Worm (Caenorhabditis elegans) whole organism, L3 larva: ENCODE data around the gene pxn-2.

Experiments
- R02D3.7 ChIP-seq: fragments of 150-350 bp; optimal IDR thresholded peaks from 2 replicates; lab custom pipeline; 2014; ENCODE audit warnings: missing biosample characterization, missing genetic modification characterization
- ZK546.5 ChIP-seq: sonication (generic microtip); optimal IDR thresholded peaks from 2 replicates; lab custom pipeline; 2017; ENCODE audit warnings: missing biosample characterization, missing genetic modification characterization
- aly-2 ChIP-seq: fragments of 150-350 bp; optimal IDR thresholded peaks from 2 replicates; lab custom pipeline; 2014; ENCODE audit warnings: missing biosample characterization, missing genetic modification characterization
- ama-1 ChIP-seq: fragments of 150-350 bp; optimal IDR thresholded peaks from 2 replicates; lab custom pipeline; 2018
- ceh-16 ChIP-seq: sonication (generic microtip); optimal IDR thresholded peaks from 2 replicates; lab custom pipeline; 2017; ENCODE audit warnings: missing biosample characterization, missing genetic modification characterization
- ceh-28 ChIP-seq: fragments of 150-350 bp; optimal IDR thresholded peaks from 2 replicates; lab custom pipeline; 2014; ENCODE audit warnings: missing biosample characterization, missing genetic modification reagents, missing genetic modification characterization
- ceh-82 ChIP-seq: fragments of 150-350 bp; optimal IDR thresholded peaks from 2 replicates; lab custom pipeline; 2014; ENCODE audit warnings: missing biosample characterization, missing genetic modification characterization
- ceh-9 ChIP-seq: sonication (generic microtip); optimal IDR thresholded peaks from 2 replicates; lab custom pipeline; 2018; ENCODE audit warnings: missing biosample characterization, missing genetic modification characterization
- daf-12 ChIP-seq: fragments of 150-350 bp; optimal IDR thresholded peaks from 2 replicates; lab custom pipeline; 2014; ENCODE audit warnings: missing biosample characterization, missing genetic modification reagents, missing genetic modification characterization
- egl-27 ChIP-seq: sonication (generic microtip); optimal IDR thresholded peaks from 4 replicates; lab custom pipeline; 2017; ENCODE audit warnings: missing biosample characterization, missing genetic modification reagents, missing genetic modification characterization
- elt-1 ChIP-seq: fragments of 150-350 bp; optimal IDR thresholded peaks from 2 replicates; lab custom pipeline; 2014; ENCODE audit warnings: missing biosample characterization, missing genetic modification characterization
- elt-2 ChIP-seq: sonication (generic microtip); optimal IDR thresholded peaks from 2 replicates; lab custom pipeline; 2016; ENCODE audit warnings: missing genetic modification reagents, mild to moderate bottlenecking, missing genetic modification characterization, missing compliant biosample characterization
- elt-3 ChIP-seq, 3 experiments: fragments of 150-350 bp in 1 of 3; sonication (generic microtip) in 2 of 3; optimal IDR thresholded peaks; 2 replicates in 2 of 3; 4 replicates in 1 of 3; lab custom pipeline; 2014 to 2017; ENCODE audit warnings: missing biosample characterization in 3 of 3, missing genetic modification characterization in 3 of 3
- fkh-10 ChIP-seq: sonication (generic microtip); optimal IDR thresholded peaks from 2 replicates; lab custom pipeline; 2017; ENCODE audit warnings: missing biosample characterization, missing genetic modification reagents, missing genetic modification characterization
- fkh-2 ChIP-seq: fragments of 150-350 bp; optimal IDR thresholded peaks from 2 replicates; lab custom pipeline; 2014; ENCODE audit warnings: missing biosample characterization, missing genetic modification reagents, missing genetic modification characterization
- fos-1 ChIP-seq: fragments of 150-350 bp; optimal IDR thresholded peaks from 2 replicates; lab custom pipeline; 2014; ENCODE audit warnings: missing biosample characterization, missing genetic modification characterization
- hmg-11 ChIP-seq: sonication (generic microtip); optimal IDR thresholded peaks from 2 replicates; lab custom pipeline; 2016; ENCODE audit warnings: missing genetic modification characterization, missing compliant biosample characterization
- jun-1 ChIP-seq: fragments of 150-350 bp; optimal IDR thresholded peaks from 2 replicates; lab custom pipeline; 2014; ENCODE audit warnings: missing biosample characterization, missing genetic modification reagents, missing genetic modification characterization
- lin-15B ChIP-seq: fragments of 150-350 bp; optimal IDR thresholded peaks from 2 replicates; lab custom pipeline; 2014; ENCODE audit warnings: missing biosample characterization, missing genetic modification characterization
- lin-39 ChIP-seq: fragments of 150-350 bp; optimal IDR thresholded peaks from 2 replicates; lab custom pipeline; 2018; ENCODE audit warnings: missing biosample characterization, missing genetic modification reagents, missing genetic modification characterization
- lsy-12 ChIP-seq: sonication (generic microtip); optimal IDR thresholded peaks from 2 replicates; lab custom pipeline; 2016; ENCODE audit warnings: mild to moderate bottlenecking, missing genetic modification characterization, missing compliant biosample characterization
- mdl-1 ChIP-seq: fragments of 150-350 bp; optimal IDR thresholded peaks from 2 replicates; lab custom pipeline; 2014; ENCODE audit warnings: missing biosample characterization, missing genetic modification characterization
- mml-1 ChIP-seq: fragments of 150-350 bp; sonication (generic microtip); optimal IDR thresholded peaks from 3 replicates; lab custom pipeline; 2014; ENCODE audit warnings: missing biosample characterization, missing genetic modification characterization
- nfya-1 ChIP-seq: sonication (generic microtip); optimal IDR thresholded peaks from 2 replicates; lab custom pipeline; 2017; ENCODE audit warnings: missing genetic modification characterization, mild to moderate bottlenecking, missing compliant biosample characterization, antibody characterized with exemption, moderate library complexity; ENCODE audit not compliant: insufficient read depth
- nhr-23 ChIP-seq: fragments of 150-350 bp; optimal IDR thresholded peaks from 2 replicates; lab custom pipeline; 2014; ENCODE audit warnings: missing biosample characterization, missing genetic modification reagents, missing genetic modification characterization
- nhr-237 ChIP-seq: fragments of 150-350 bp; optimal IDR thresholded peaks from 2 replicates; lab custom pipeline; 2014; ENCODE audit warnings: missing biosample characterization, missing genetic modification characterization
- nhr-25 ChIP-seq: sonication (generic microtip); optimal IDR thresholded peaks from 2 replicates; lab custom pipeline; 2017; ENCODE audit warnings: missing biosample characterization, missing genetic modification characterization
- nhr-43 ChIP-seq: sonication (generic microtip); optimal IDR thresholded peaks from 2 replicates; lab custom pipeline; 2016; ENCODE audit warnings: mild to moderate bottlenecking, missing genetic modification characterization, missing compliant biosample characterization; ENCODE audit not compliant: poor library complexity, severe bottlenecking
- nhr-67 ChIP-seq: fragments of 150-350 bp; optimal IDR thresholded peaks from 2 replicates; lab custom pipeline; 2014; ENCODE audit warnings: missing biosample characterization, missing genetic modification characterization
- nhr-76 ChIP-seq: fragments of 150-350 bp; sonication (generic microtip); optimal IDR thresholded peaks from 5 replicates; lab custom pipeline; 2014; ENCODE audit warnings: missing biosample characterization, missing genetic modification characterization
- nhr-77 ChIP-seq: fragments of 150-350 bp; optimal IDR thresholded peaks from 2 replicates; lab custom pipeline; 2014; ENCODE audit warnings: missing biosample characterization, missing genetic modification characterization
- pha-4 ChIP-seq: fragments of 150-350 bp; optimal IDR thresholded peaks from 2 replicates; lab custom pipeline; 2014; ENCODE audit warnings: missing biosample characterization, missing genetic modification reagents, missing genetic modification characterization
- pqm-1 ChIP-seq: fragments of 150-350 bp; optimal IDR thresholded peaks from 2 replicates; lab custom pipeline; 2017; ENCODE audit warnings: missing biosample characterization, missing genetic modification characterization, inconsistent platforms
- sea-2 ChIP-seq: fragments of 150-350 bp; sonication (generic microtip); optimal IDR thresholded peaks from 4 replicates; lab custom pipeline; 2014; ENCODE audit warnings: missing biosample characterization, missing genetic modification reagents, missing genetic modification characterization
- skn-1 ChIP-seq: fragments of 150-350 bp; optimal IDR thresholded peaks from 2 replicates; lab custom pipeline; 2014; ENCODE audit warnings: missing biosample characterization, missing genetic modification characterization
- snpc-4 ChIP-seq: fragments of 150-350 bp; optimal IDR thresholded peaks from 2 replicates; lab custom pipeline; 2014; ENCODE audit warnings: missing biosample characterization, missing genetic modification characterization
- tbx-2 ChIP-seq: sonication (generic microtip); optimal IDR thresholded peaks from 2 replicates; lab custom pipeline; 2016; ENCODE audit warnings: mild to moderate bottlenecking, missing genetic modification characterization, missing compliant biosample characterization
- unc-39 ChIP-seq: sonication (generic microtip); optimal IDR thresholded peaks from 4 replicates; lab custom pipeline; 2017; ENCODE audit warnings: missing biosample characterization, missing genetic modification characterization
- unc-62 ChIP-seq: fragments of 150-350 bp; sonication (generic microtip); optimal IDR thresholded peaks from 4 replicates; lab custom pipeline; 2014; ENCODE audit warnings: missing biosample characterization, missing genetic modification reagents, missing genetic modification characterization
- zag-1 ChIP-seq: fragments of 150-350 bp; optimal IDR thresholded peaks from 2 replicates; lab custom pipeline; 2014; ENCODE audit warnings: missing biosample characterization, missing genetic modification characterization
- ztf-11 ChIP-seq: fragments of 150-350 bp; optimal IDR thresholded peaks from 2 replicates; lab custom pipeline; 2014; ENCODE audit warnings: missing biosample characterization, missing genetic modification characterization
- ztf-4 ChIP-seq: fragments of 150-350 bp; optimal IDR thresholded peaks from 2 replicates; lab custom pipeline; 2014; ENCODE audit warnings: missing biosample characterization, missing genetic modification characterization

pxn-2 gene

ce11 chrX:10963453-10964046, 15.5 kb downstream of the pxn-2 start, which contains the start of gene nas-10:
Gene nas-10, minus strand, starts transcription at chrX:10963503.
- TF ChIP-seq ztf-4 (tag; lab: Kevin White, UChicago) (peak; percentile 46), pqm-1 (tag; lab: Kevin White, UChicago) (peak; percentile 31), lsy-12 (tag; lab: Kevin White, UChicago) (peak; percentile 65), nhr-23 (tag; lab: Kevin White, UChicago) (no peak), fos-1 (tag; lab: Kevin White, UChicago) (no peak), unc-62 (GFP tag; lab: Kevin White, UChicago) (no peak), ceh-28 (tag; lab: Kevin White, UChicago) (no peak), elt-2 (tag; lab: Kevin White, UChicago) (peak; percentile 51), daf-12 (no peak), unc-39 (tag; lab: Kevin White, UChicago) (no peak), lin-15B (tag; lab: Kevin White, UChicago) (no peak), nhr-43 (tag; lab: Kevin White, UChicago) (peak; percentile 88), ztf-11 (no peak), ceh-82 (peak; percentile 61), ceh-9 (no peak), fkh-2 (tag; lab: Kevin White, UChicago) (no peak), mdl-1 (tag; lab: Kevin White, UChicago) (no peak), nfya-1 (tag; lab: Kevin White, UChicago) (no peak), hmg-11 (peak; percentile 17), ZK546.5 (tag; lab: Kevin White, UChicago) (no peak), snpc-4 (tag; lab: Kevin White, UChicago) (no peak), aly-2 (tag; lab: Kevin White, UChicago) (no peak), zag-1 (tag; lab: Kevin White, UChicago) (no peak), elt-3 (tag; optimal IDR thresholded peaks at IDR 0.05; lab: Kevin White, UChicago) (peak in 1 of 3 experiments; percentile 12), skn-1 (tag; lab: Kevin White, UChicago) (peak; percentile 11), elt-1 (tag; lab: Kevin White, UChicago) (no peak), ama-1 (lab: Kevin White, UChicago) (no peak), nhr-237 (tag; lab: Kevin White, UChicago) (no peak), lin-39 (peak; percentile 53), jun-1 (peak; percentile 18), sea-2 (no peak), pha-4 (no peak), mml-1 (tag; lab: Kevin White, UChicago) (no peak), R02D3.7 (tag; lab: Kevin White, UChicago) (no peak), nhr-25 (tag; lab: Kevin White, UChicago) (peak; percentile 18), tbx-2 (peak; percentile 63)

DNA sequence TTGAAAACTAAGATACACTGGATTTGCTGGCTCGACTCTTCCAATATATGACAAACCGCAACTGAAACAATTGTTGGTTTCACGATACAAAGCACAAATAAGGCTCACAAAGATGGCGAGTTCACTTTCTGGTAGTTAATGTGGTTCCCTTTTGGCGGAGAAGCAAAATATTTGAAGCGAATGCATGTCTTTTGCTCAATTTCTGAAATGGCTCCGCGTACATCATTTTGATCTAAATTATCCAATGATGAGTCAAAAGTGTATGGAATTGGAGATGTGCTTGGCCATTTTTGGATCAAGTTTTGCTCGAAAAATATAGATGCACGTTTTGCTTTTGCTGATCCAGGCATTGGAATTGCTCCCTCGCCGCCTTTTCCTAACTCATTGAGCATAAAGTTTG, 17.4 kb downstream of the pxn-2 start:
- TF ChIP-seq elt-3 (tag; optimal IDR thresholded peaks at IDR 0.05; lab: Kevin White, UChicago) = no peak
- TF ChIP-seq hmg-11 = no peak
- TF ChIP-seq elt-1 (tag; lab: Kevin White, UChicago) = no peak
- TF ChIP-seq snpc-4 (tag; lab: Kevin White, UChicago) = no peak
- no peak for TF ChIP-seq egl-27 (tag; lab: Kevin White, UChicago)
- TF ChIP-seq, all 47 proteins: peak for 0

DNA sequence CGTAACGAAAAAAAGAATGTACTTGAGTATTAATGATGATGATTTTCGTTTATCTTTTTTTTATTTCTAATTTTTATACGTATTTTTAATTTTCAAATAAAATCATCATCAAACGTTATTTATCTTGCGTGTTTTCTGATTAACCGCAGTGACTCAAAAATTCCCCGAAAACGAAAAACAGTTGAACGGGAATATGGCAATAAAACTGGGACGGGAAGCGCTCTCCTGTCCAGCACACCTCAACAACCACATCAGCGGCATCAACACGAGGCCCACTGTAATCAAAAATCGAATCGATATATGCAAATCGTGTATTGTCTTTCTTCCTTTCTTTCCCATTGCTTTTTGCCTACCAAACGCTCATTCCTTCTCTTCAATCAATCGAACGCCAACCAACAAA, 19.9 kb downstream of the pxn-2 start, which contains the start of gene K09C8.2:
K09C8.2 (plus strand) TSS at position 301 of the 400 bp plus-strand sequence.
- no peak for TF ChIP-seq ZK546.5 (tag; lab: Kevin White, UChicago)
- no peak for TF ChIP-seq R02D3.7 (tag; lab: Kevin White, UChicago)
- TF ChIP-seq ceh-16 = no peak
- no peak for TF ChIP-seq skn-1 (tag; lab: Kevin White, UChicago)
- TF ChIP-seq ama-1 (lab: Kevin White, UChicago) = no peak
- TF ChIP-seq nhr-77 = no peak
- no peak for TF ChIP-seq egl-27 (tag; lab: Kevin White, UChicago)
- TF ChIP-seq lin-15B (tag; lab: Kevin White, UChicago) = no peak
- TF ChIP-seq nhr-76 (tag; lab: Kevin White, UChicago) = no peak
- no peak for TF ChIP-seq daf-12
- TF ChIP-seq fkh-10 (GFP tag; lab: Kevin White, UChicago) = no peak
- TF ChIP-seq pha-4 = no peak
- no peak for TF ChIP-seq unc-62 (GFP tag; lab: Kevin White, UChicago)
- no peak for TF ChIP-seq fos-1 (tag; lab: Kevin White, UChicago)
- no peak for TF ChIP-seq elt-1 (tag; lab: Kevin White, UChicago)
- no peak for TF ChIP-seq hmg-11
- TF ChIP-seq nhr-67 = no peak
- TF ChIP-seq ceh-28 (tag; lab: Kevin White, UChicago) = no peak
